Worm (Caenorhabditis elegans): ENCODE data around the gene F58B4.6.

DNA sequence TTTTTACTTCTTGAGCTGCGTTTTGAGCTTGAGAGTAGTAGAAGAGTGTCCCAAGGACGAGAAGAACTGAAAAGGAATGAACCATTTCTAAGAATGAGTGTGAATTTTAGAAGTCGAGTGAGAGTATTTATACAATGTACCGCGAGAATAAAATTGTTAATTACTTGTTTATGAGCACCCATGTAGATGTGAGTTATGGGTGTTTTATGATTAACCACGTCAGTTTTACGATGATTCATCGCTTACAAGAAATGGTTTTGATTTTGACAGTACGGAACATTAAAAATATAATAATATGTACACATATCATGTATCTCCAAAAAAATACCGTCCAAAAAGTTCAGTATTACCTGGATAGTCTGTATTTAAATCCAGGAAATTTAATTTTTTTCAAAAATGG is 29.5 kb downstream of the F58B4.6 start, which contains the start of gene clec-221:
- TF ChIP-seq nhr-11 (tag; optimal IDR thresholded peaks at IDR 0.05) (no peak), unc-55 (GFP tag; optimal IDR thresholded peaks at IDR 0.05) (no peak), pat-9 (tag; optimal IDR thresholded peaks at IDR 0.05) (no peak), ama-1 (optimal IDR thresholded peaks at IDR 0.05) (no peak), hlh-8 (tag; optimal IDR thresholded peaks at IDR 0.05) (no peak), pha-4 (tag; optimal IDR thresholded peaks at IDR 0.05) (no peak), dve-1 (tag; optimal IDR thresholded peaks at IDR 0.05) (no peak), tbx-2 (tag; optimal IDR thresholded peaks at IDR 0.05) (no peak), fkh-10 (GFP tag; optimal IDR thresholded peaks at IDR 0.05) (no peak), ahr-1 (tag; optimal IDR thresholded peaks at IDR 0.05) (no peak), ztf-16 (tag; optimal IDR thresholded peaks at IDR 0.05) (no peak), che-1 (tag; optimal IDR thresholded peaks at IDR 0.05) (no peak), madf-2 (tag; optimal IDR thresholded peaks at IDR 0.05) (no peak), ceh-30 (tag; optimal IDR thresholded peaks at IDR 0.05) (no peak)
